Fruit fly (Drosophila melanogaster) S2 (cell line): ENCODE measurements around the gene VhaM9.7-b.

Experiments used
- CG8478 ChIP-seq: fragments of >200 bp; optimal IDR thresholded peaks from 2 replicates; lab custom pipeline; 2018
- CTCF ChIP-seq, 2 experiments: fragments of >200 bp; optimal IDR thresholded peaks; 2 replicates each; lab custom pipeline; 2018

DNA sequence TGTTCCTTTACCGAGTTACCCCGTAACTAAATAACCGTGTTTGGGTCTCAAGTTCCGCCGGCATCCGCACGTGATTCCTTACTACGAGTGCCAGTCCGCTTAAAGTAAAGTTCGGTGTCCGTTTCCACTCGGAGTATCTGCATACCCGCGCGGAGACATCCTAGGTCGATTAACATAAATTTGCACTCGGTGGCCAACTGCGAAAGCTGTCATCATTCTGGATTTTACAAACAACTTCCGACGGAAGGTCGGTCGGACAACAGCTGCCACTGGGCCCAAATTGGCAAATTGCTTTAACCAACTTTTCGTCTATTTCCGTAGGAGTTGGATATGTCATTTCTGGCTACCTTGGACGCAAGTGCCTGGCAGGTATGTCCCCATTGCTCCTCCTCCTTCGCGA is 46.9 kb downstream of the VhaM9.7-b start, which contains the start of gene TfAP-2:
- TF ChIP-seq CG8478 (lab: Kevin White, UChicago) (no peak), CTCF (optimal IDR thresholded peaks at IDR 0.05; lab: Kevin White, UChicago) (no peak)
